Fruit fly (Drosophila melanogaster): ENCODE results near the gene CG15021.

CG15021 gene

DNA sequence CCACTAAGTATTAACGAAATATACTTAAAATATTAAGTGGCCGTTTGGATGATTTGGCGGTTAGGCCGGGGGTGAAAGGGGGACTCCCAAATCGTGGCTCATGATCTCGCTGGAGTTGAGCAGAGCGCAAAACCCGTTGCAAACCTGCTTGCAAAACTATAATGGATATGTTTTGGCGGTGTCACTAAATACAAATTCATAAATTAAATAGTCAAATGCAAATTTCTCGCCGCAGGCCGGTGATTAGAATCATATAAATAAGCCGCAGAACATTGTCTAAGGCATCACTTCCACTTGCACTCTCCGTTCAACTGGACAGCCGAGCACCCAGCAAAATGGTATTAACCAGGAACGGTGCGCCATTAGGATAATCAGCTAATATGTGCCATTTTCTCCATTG, 46.0 kb downstream of the CG15021 start, which contains the start of gene CG11350:
Gene CG11350, plus strand, starts transcription at position 301 of the 400 bp plus-strand sequence.
- no peak for TF ChIP-seq CG13296 (GFP tag; optimal IDR thresholded peaks at IDR 0.05)
- peak; percentile 50 for TF ChIP-seq Ets65A (GFP tag)
- no peak for TF ChIP-seq aop (GFP tag; IDR thresholded peaks at IDR 0.05)

DNA sequence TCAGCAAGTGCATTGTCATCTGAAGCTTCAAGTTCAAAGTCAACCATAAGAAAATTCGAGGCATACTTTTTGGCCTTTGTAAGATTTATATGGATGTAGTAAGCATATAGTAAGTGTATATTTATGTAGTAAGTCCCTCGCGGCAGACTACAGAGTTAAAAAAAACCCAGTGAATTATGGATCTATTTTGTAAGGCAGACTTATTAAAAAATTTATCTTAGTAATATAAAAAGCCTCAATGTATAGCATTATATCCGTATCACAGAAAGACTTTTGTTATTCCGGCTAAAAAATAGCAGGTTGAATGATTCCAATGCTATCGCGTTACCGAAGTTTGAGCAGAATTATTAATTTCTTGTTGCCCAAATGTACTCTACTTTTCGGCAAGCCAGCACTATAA, 48.1 kb downstream of the CG15021 start:
- no peak for TF ChIP-seq klu (GFP tag; IDR thresholded peaks at IDR 0.05)
- TF ChIP-seq sens (GFP tag): peak; percentile 81
- no peak for TF ChIP-seq pnt (GFP tag; optimal IDR thresholded peaks at IDR 0.05)
- TF ChIP-seq pho (GFP tag; optimal IDR thresholded peaks at IDR 0.05): no peak
- TF ChIP-seq CG8359 (GFP tag; optimal IDR thresholded peaks at IDR 0.05; ENCODE audit: borderline replicate concordance): no peak
- no peak for TF ChIP-seq wdn (GFP tag; IDR thresholded peaks at IDR 0.05)
- no peak for TF ChIP-seq CG2129 (GFP tag; IDR thresholded peaks at IDR 0.05; ENCODE audit: partially characterized antibody)
- no peak for TF ChIP-seq CG4404 (GFP tag; IDR thresholded peaks at IDR 0.05)
- no peak for TF ChIP-seq grn (GFP tag; optimal IDR thresholded peaks at IDR 0.05)
- no peak for TF ChIP-seq CG16863 (GFP tag; optimal IDR thresholded peaks at IDR 0.05)
- no peak for TF ChIP-seq wor (GFP tag; IDR thresholded peaks at IDR 0.05)
- no peak for TF ChIP-seq fd102C (GFP tag; optimal IDR thresholded peaks at IDR 0.05)
- TF ChIP-seq CG8924 (tag; optimal IDR thresholded peaks at IDR 0.05): no peak
- TF ChIP-seq lola (GFP tag; optimal IDR thresholded peaks at IDR 0.05): peak in 1 of 3 experiments; percentile 39
- no peak for TF ChIP-seq sug (tag; optimal IDR thresholded peaks at IDR 0.05)
- TF ChIP-seq CG13894 (tag; optimal IDR thresholded peaks at IDR 0.05): peak; percentile 73
- no peak for TF ChIP-seq bowl (GFP tag; IDR thresholded peaks at IDR 0.05)
- TF ChIP-seq row (GFP tag; IDR thresholded peaks at IDR 0.05): no peak
- no peak for TF ChIP-seq CG14014 (GFP tag; IDR thresholded peaks at IDR 0.05)
- TF ChIP-seq CG3163 (GFP tag; optimal IDR thresholded peaks at IDR 0.05): no peak
